Worm (Caenorhabditis elegans): ENCODE results near the gene Y102A5C.36.

DNA sequence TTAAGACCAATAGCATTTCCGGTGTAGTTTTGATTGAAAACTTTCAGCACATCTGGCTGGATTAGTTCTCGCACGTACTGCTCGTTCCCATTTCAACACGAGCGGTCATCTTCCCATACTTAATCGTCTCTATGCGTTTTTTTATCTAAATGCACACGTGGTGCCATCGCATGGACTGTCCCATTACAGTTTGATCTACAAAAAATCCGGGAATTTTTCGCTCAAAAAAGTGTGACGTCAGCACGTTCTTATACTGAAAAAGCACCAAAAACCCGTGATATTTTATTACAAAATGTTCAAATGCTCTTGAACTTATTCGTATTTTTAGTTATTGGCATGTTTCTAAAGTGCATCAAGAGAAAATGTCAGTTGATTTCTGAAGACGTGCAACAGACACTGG is 5.3 kb downstream of the Y102A5C.36 start, which contains the start of gene Y102A5C.4:
- TF ChIP-seq ceh-79 (tag; optimal IDR thresholded peaks at IDR 0.05) (no peak), Y56A3A.18 (GFP tag; IDR thresholded peaks at IDR 0.05) (no peak), D2030.7 (GFP tag; IDR thresholded peaks at IDR 0.05) (no peak), snpc-4 (GFP tag; optimal IDR thresholded peaks at IDR 0.05) (no peak), snpc-4 (tag; optimal IDR thresholded peaks at IDR 0.05) (no peak), efl-1 (GFP tag; optimal IDR thresholded peaks at IDR 0.05) (no peak), atf-7 (tag; optimal IDR thresholded peaks at IDR 0.05) (no peak), B0336.3 (GFP tag; IDR thresholded peaks at IDR 0.05) (no peak), lag-1 (GFP tag; IDR thresholded peaks at IDR 0.05) (no peak), nhr-90 (tag; optimal IDR thresholded peaks at IDR 0.05) (no peak), ets-4 (GFP tag; optimal IDR thresholded peaks at IDR 0.05) (no peak), Y95B8A.8 (GFP tag; IDR thresholded peaks at IDR 0.05) (no peak), unc-62 (GFP tag; optimal IDR thresholded peaks at IDR 0.05) (no peak)
